Worm (Caenorhabditis elegans) whole organism, L1 larva: ENCODE data around the gene mca-3.

Experiments
- C04F5.9 ChIP-seq: sonication (generic microtip); optimal IDR thresholded peaks from 2 replicates; lab custom pipeline; 2016; ENCODE audit warnings: missing genetic modification characterization, missing compliant biosample characterization
- F16B12.6 ChIP-seq: fragments of 150-350 bp; optimal IDR thresholded peaks from 2 replicates; lab custom pipeline; 2014; ENCODE audit warnings: missing biosample characterization, missing genetic modification characterization
- aha-1 ChIP-seq: fragments of 150-350 bp; optimal IDR thresholded peaks from 2 replicates; lab custom pipeline; 2014; ENCODE audit warnings: missing biosample characterization, missing genetic modification characterization
- alr-1 ChIP-seq: fragments of 200-800 bp; sonication (Bioruptor generic); optimal IDR thresholded peaks from 2 replicates; lab custom pipeline; 2018; ENCODE audit warnings: borderline replicate concordance, mild to moderate bottlenecking, missing genetic modification characterization, missing compliant biosample characterization
- aly-2 ChIP-seq: fragments of 150-350 bp; optimal IDR thresholded peaks from 2 replicates; lab custom pipeline; 2014; ENCODE audit warnings: missing biosample characterization, missing genetic modification characterization
- blmp-1 ChIP-seq: fragments of 150-350 bp; optimal IDR thresholded peaks from 2 replicates; lab custom pipeline; 2014; ENCODE audit warnings: missing biosample characterization, missing genetic modification characterization
- ceh-8 ChIP-seq: fragments of 200-800 bp; sonication (Bioruptor generic); optimal IDR thresholded peaks from 2 replicates; lab custom pipeline; 2018; ENCODE audit warnings: mild to moderate bottlenecking, missing genetic modification characterization, moderate library complexity, missing compliant biosample characterization
- ceh-88 ChIP-seq: fragments of 200-800 bp; sonication (Bioruptor generic); IDR thresholded peaks from 2 replicates; pipeline ENCODE4 v1.3.6; 2022; ENCODE audit warnings: missing genetic modification characterization, missing compliant biosample characterization
- ceh-90 ChIP-seq: sonication (generic microtip); optimal IDR thresholded peaks from 2 replicates; lab custom pipeline; 2016; ENCODE audit warnings: missing genetic modification characterization, missing compliant biosample characterization
- ces-1 ChIP-seq: fragments of 150-350 bp; optimal IDR thresholded peaks from 2 replicates; lab custom pipeline; 2014; ENCODE audit warnings: missing biosample characterization, missing genetic modification reagents, missing genetic modification characterization
- dpl-1 ChIP-seq, 3 experiments: fragments of 150-350 bp in 2 of 3; sonication (generic microtip) in 1 of 3; optimal IDR thresholded peaks; 2 replicates each; lab custom pipeline; 2014 to 2017; ENCODE audit warnings: missing biosample characterization in 3 of 3, missing genetic modification characterization in 3 of 3, missing genetic modification reagents in 3 of 3
- dsc-1 ChIP-seq: sonication (generic microtip); optimal IDR thresholded peaks from 2 replicates; lab custom pipeline; 2016; ENCODE audit warnings: mild to moderate bottlenecking, missing genetic modification characterization, missing compliant biosample characterization
- efl-1 ChIP-seq, 4 experiments: fragments of 150-350 bp; optimal IDR thresholded peaks in 3 of 4; peaks in 1 of 4; 1 replicate in 1 of 4; 2 replicates in 3 of 4; lab custom pipeline; 2014; ENCODE audit warnings: missing biosample characterization in 2 of 4, missing genetic modification characterization in 2 of 4, missing genetic modification reagents in 2 of 4
- efl-3 ChIP-seq: fragments of 200-800 bp; sonication (Bioruptor generic); optimal IDR thresholded peaks from 2 replicates; lab custom pipeline; 2018; ENCODE audit warnings: mild to moderate bottlenecking, missing genetic modification characterization, missing compliant biosample characterization
- egl-13 ChIP-seq: sonication (generic microtip); optimal IDR thresholded peaks from 2 replicates; lab custom pipeline; 2016; ENCODE audit warnings: missing genotype, missing genetic modification reagents, missing genetic modification characterization, missing compliant biosample characterization
- ets-5 ChIP-seq: fragments of 200-800 bp; sonication (Bioruptor generic); IDR thresholded peaks from 2 replicates; pipeline ENCODE4 v1.3.6; 2022; ENCODE audit warnings: missing genetic modification characterization, missing compliant biosample characterization
- fos-1 ChIP-seq: fragments of 150-350 bp; optimal IDR thresholded peaks from 2 replicates; lab custom pipeline; 2014; ENCODE audit warnings: missing biosample characterization, missing genetic modification characterization
- grh-1 ChIP-seq: fragments of 200-800 bp; sonication (Bioruptor generic); IDR thresholded peaks from 2 replicates; pipeline ENCODE4 v1.3.6; 2022; ENCODE audit warnings: missing genetic modification reagents, missing genetic modification characterization, missing compliant biosample characterization
- hlh-4 ChIP-seq: sonication (generic microtip); optimal IDR thresholded peaks from 2 replicates; lab custom pipeline; 2016; ENCODE audit warnings: mild to moderate bottlenecking, missing genetic modification characterization, missing compliant biosample characterization
- isw-1 ChIP-seq: fragments of 200-800 bp; sonication (Bioruptor generic); IDR thresholded peaks from 2 replicates; pipeline ENCODE4 v1.3.6; 2022; ENCODE audit warnings: missing genetic modification characterization, missing compliant biosample characterization
- lin-14 ChIP-seq: fragments of 200-800 bp; sonication (Bioruptor generic); optimal IDR thresholded peaks from 2 replicates; lab custom pipeline; 2018; ENCODE audit warnings: mild to moderate bottlenecking, missing genetic modification characterization, moderate library complexity, missing compliant biosample characterization
- lin-15B ChIP-seq: fragments of 150-350 bp; sonication (generic microtip); optimal IDR thresholded peaks from 3 replicates; lab custom pipeline; 2014; ENCODE audit warnings: missing biosample characterization, missing genetic modification characterization
- lin-35 ChIP-seq, 2 experiments: fragments of 150-350 bp; optimal IDR thresholded peaks; 2 replicates each; lab custom pipeline; 2014; ENCODE audit warnings: missing biosample characterization in 2 of 2, missing genetic modification characterization in 2 of 2, missing genetic modification reagents in 2 of 2
- lin-39 ChIP-seq: fragments of 150-350 bp; optimal IDR thresholded peaks from 2 replicates; lab custom pipeline; 2014; ENCODE audit warnings: missing biosample characterization, missing genetic modification reagents, missing genetic modification characterization
- lsy-2 ChIP-seq, 2 experiments: fragments of 150-350 bp; optimal IDR thresholded peaks; 2 replicates each; lab custom pipeline; 2014; ENCODE audit warnings: missing biosample characterization in 2 of 2, missing genetic modification characterization in 2 of 2
- mdl-1 ChIP-seq, 2 experiments: fragments of 150-350 bp; optimal IDR thresholded peaks; 2 replicates each; lab custom pipeline; 2014 to 2017; ENCODE audit warnings: missing biosample characterization in 2 of 2, missing genetic modification characterization in 2 of 2, inconsistent platforms in 1 of 2
- nhr-11 ChIP-seq: fragments of 150-350 bp; optimal IDR thresholded peaks from 2 replicates; lab custom pipeline; 2014; ENCODE audit warnings: missing biosample characterization, missing genetic modification characterization
- nhr-12 ChIP-seq: sonication (generic microtip); optimal IDR thresholded peaks from 2 replicates; lab custom pipeline; 2017; ENCODE audit warnings: missing biosample characterization, missing genetic modification characterization
- nhr-20 ChIP-seq: sonication (generic microtip); optimal IDR thresholded peaks from 2 replicates; lab custom pipeline; 2016; ENCODE audit warnings: mild to moderate bottlenecking, missing genetic modification characterization, missing compliant biosample characterization
- nhr-28 ChIP-seq: fragments of 150-350 bp; optimal IDR thresholded peaks from 2 replicates; lab custom pipeline; 2014; ENCODE audit warnings: missing biosample characterization, missing genetic modification characterization
- nhr-47 ChIP-seq: sonication (generic microtip); optimal IDR thresholded peaks from 2 replicates; lab custom pipeline; 2016; ENCODE audit warnings: mild to moderate bottlenecking, missing genetic modification characterization, moderate library complexity, missing compliant biosample characterization
- nhr-71 ChIP-seq: sonication (generic microtip); optimal IDR thresholded peaks from 2 replicates; lab custom pipeline; 2016; ENCODE audit warnings: mild to moderate bottlenecking, missing genetic modification characterization, moderate library complexity, missing compliant biosample characterization
- nhr-76 ChIP-seq: sonication (generic microtip); optimal IDR thresholded peaks from 2 replicates; lab custom pipeline; 2017; ENCODE audit warnings: missing biosample characterization, missing genetic modification characterization
- nhr-77 ChIP-seq: fragments of 150-350 bp; optimal IDR thresholded peaks from 2 replicates; lab custom pipeline; 2014; ENCODE audit warnings: missing biosample characterization, missing genetic modification characterization
- nhr-85 ChIP-seq: sonication (generic microtip); peaks from one replicate; lab custom pipeline; 2016; ENCODE audit warnings: missing genetic modification characterization, inconsistent platforms, missing compliant biosample characterization
- nhr-90 ChIP-seq: sonication (generic microtip); optimal IDR thresholded peaks from 2 replicates; lab custom pipeline; 2016; ENCODE audit warnings: mild to moderate bottlenecking, missing genetic modification characterization, missing compliant biosample characterization; ENCODE audit not compliant: poor library complexity
- pag-3 ChIP-seq: sonication (generic microtip); optimal IDR thresholded peaks from 2 replicates; lab custom pipeline; 2017; ENCODE audit warnings: missing genetic modification characterization, mild to moderate bottlenecking, missing compliant biosample characterization, antibody characterized with exemption, borderline replicate concordance; ENCODE audit not compliant: insufficient read depth
- pax-3 ChIP-seq: fragments of 200-800 bp; sonication (Bioruptor generic); optimal IDR thresholded peaks from 2 replicates; lab custom pipeline; 2018; ENCODE audit warnings: mild to moderate bottlenecking, missing genetic modification characterization, moderate library complexity, missing compliant biosample characterization
- skn-1 ChIP-seq: fragments of 150-350 bp; optimal IDR thresholded peaks from 2 replicates; lab custom pipeline; 2014; ENCODE audit warnings: missing biosample characterization, missing genetic modification characterization
- snpc-4 ChIP-seq: fragments of 150-350 bp; optimal IDR thresholded peaks from 2 replicates; lab custom pipeline; 2014; ENCODE audit warnings: missing biosample characterization, missing genetic modification characterization
- snu-23 ChIP-seq: sonication (generic microtip); optimal IDR thresholded peaks from 2 replicates; lab custom pipeline; 2016; ENCODE audit warnings: missing genetic modification characterization, missing compliant biosample characterization
- sptf-1 ChIP-seq: fragments of 150-350 bp; optimal IDR thresholded peaks from 2 replicates; lab custom pipeline; 2014; ENCODE audit warnings: missing biosample characterization, missing genetic modification characterization
- swsn-7 ChIP-seq: sonication (generic microtip); optimal IDR thresholded peaks from 2 replicates; lab custom pipeline; 2016; ENCODE audit warnings: missing genetic modification characterization, missing compliant biosample characterization
- tbx-2 ChIP-seq: sonication (generic microtip); optimal IDR thresholded peaks from 2 replicates; lab custom pipeline; 2016; ENCODE audit warnings: missing genetic modification characterization, missing compliant biosample characterization
- tlp-1 ChIP-seq: fragments of 150-350 bp; optimal IDR thresholded peaks from 2 replicates; lab custom pipeline; 2014; ENCODE audit warnings: missing biosample characterization, missing genetic modification characterization
- unc-30 ChIP-seq: sonication (generic microtip); optimal IDR thresholded peaks from 2 replicates; lab custom pipeline; 2017; ENCODE audit warnings: missing biosample characterization, missing genetic modification characterization
- unc-62 ChIP-seq: fragments of 150-350 bp; optimal IDR thresholded peaks from 2 replicates; lab custom pipeline; 2014; ENCODE audit warnings: missing biosample characterization, missing genetic modification reagents, missing genetic modification characterization
- unc-86 ChIP-seq: sonication (generic microtip); optimal IDR thresholded peaks from 2 replicates; lab custom pipeline; 2016; ENCODE audit warnings: missing genetic modification characterization, missing compliant biosample characterization
- zip-4 ChIP-seq: fragments of 200-800 bp; sonication (Bioruptor generic); optimal IDR thresholded peaks from 2 replicates; lab custom pipeline; 2018; ENCODE audit warnings: mild to moderate bottlenecking, missing genetic modification characterization, moderate library complexity, missing compliant biosample characterization

mca-3 gene

DNA sequence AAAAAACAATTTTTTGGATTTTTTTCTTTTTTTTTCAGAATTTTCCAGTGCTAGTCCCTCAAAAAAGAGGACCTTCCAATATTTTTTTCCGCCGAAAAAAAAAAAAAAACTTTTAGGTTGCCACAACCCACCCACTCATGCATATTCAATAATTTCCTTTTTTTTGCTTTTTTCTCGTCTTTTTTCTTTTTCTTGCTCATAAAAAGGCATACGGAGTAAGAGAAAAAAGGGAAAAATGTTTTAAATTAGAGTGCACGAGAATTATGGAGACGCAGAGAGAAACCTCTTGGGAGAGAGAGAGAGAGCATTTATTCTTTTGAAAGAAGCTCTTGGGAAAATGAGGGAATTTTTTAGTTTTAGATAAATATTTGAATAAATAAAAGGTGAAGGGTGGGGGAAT, 5.0 kb downstream of the mca-3 start:
- no peak for TF ChIP-seq tbx-2 (tag; lab: Kevin White, UChicago)
- TF ChIP-seq ets-5 (GFP tag; lab: Robert Waterston, UW) = no peak
- no peak for TF ChIP-seq tlp-1 (tag; lab: Kevin White, UChicago)
- no peak for TF ChIP-seq sptf-1 (tag; lab: Kevin White, UChicago)
- no peak for TF ChIP-seq aha-1 (tag; lab: Kevin White, UChicago)
- TF ChIP-seq grh-1 (GFP tag; lab: Robert Waterston, UW) = no peak
- TF ChIP-seq lin-15B (tag; lab: Kevin White, UChicago) = no peak
- no peak for TF ChIP-seq unc-30 (tag; lab: Kevin White, UChicago)
- TF ChIP-seq hlh-4 (tag; lab: Kevin White, UChicago) = no peak
- TF ChIP-seq swsn-7 (tag; lab: Kevin White, UChicago) = no peak
- no peak for TF ChIP-seq nhr-28 (tag; lab: Kevin White, UChicago)
- no peak for TF ChIP-seq nhr-85 (tag; lab: Kevin White, UChicago)
- no peak for TF ChIP-seq snpc-4 (tag; lab: Kevin White, UChicago)
- no peak for TF ChIP-seq C04F5.9 (tag; lab: Kevin White, UChicago)
- no peak for TF ChIP-seq aly-2 (tag; lab: Kevin White, UChicago)
- TF ChIP-seq egl-13 = no peak
- no peak for TF ChIP-seq mdl-1 (tag; optimal IDR thresholded peaks at IDR 0.05; lab: Kevin White, UChicago)
- peak; percentile 3 to 10 for TF ChIP-seq efl-1 (optimal IDR thresholded peaks at IDR 0.05; lab: Kevin White, UChicago)
- no peak for TF ChIP-seq efl-1 (GFP tag; optimal IDR thresholded peaks at IDR 0.05 in 1 of 2; lab: Kevin White, UChicago)
- TF ChIP-seq efl-3 (GFP tag; lab: Kevin White, UChicago) = no peak
- peak; percentile 26 for TF ChIP-seq nhr-71 (tag; lab: Kevin White, UChicago)
- no peak for TF ChIP-seq ceh-90
- TF ChIP-seq lsy-2 (tag; optimal IDR thresholded peaks at IDR 0.05; lab: Kevin White, UChicago) = peak in 1 of 2 experiments; percentile 1
- TF ChIP-seq skn-1 (tag; lab: Kevin White, UChicago) = no peak
- TF ChIP-seq lin-39 = no peak
- TF ChIP-seq F16B12.6 (tag; lab: Kevin White, UChicago) = no peak
- TF ChIP-seq nhr-12 (tag; lab: Kevin White, UChicago) = no peak
- no peak for TF ChIP-seq nhr-76 (tag; lab: Kevin White, UChicago)
- no peak for TF ChIP-seq alr-1 (tag; lab: Kevin White, UChicago)
- TF ChIP-seq nhr-77 (tag; lab: Kevin White, UChicago) = no peak
- TF ChIP-seq blmp-1 (tag; lab: Kevin White, UChicago) = no peak
- peak; percentile 73 for TF ChIP-seq lin-14 (GFP tag; lab: Kevin White, UChicago)
- TF ChIP-seq nhr-20 (tag; lab: Kevin White, UChicago) = no peak
- no peak for TF ChIP-seq ces-1 (GFP tag; lab: Kevin White, UChicago)
- no peak for TF ChIP-seq ceh-8 (GFP tag; lab: Kevin White, UChicago)
- no peak for TF ChIP-seq dsc-1
- no peak for TF ChIP-seq nhr-47
- TF ChIP-seq pag-3 (tag; lab: Kevin White, UChicago) = no peak
- peak; percentile 26 for TF ChIP-seq unc-86 (tag; lab: Kevin White, UChicago)
- TF ChIP-seq zip-4 (GFP tag; lab: Kevin White, UChicago) = no peak
- no peak for TF ChIP-seq ceh-88 (GFP tag; lab: Robert Waterston, UW)
- no peak for TF ChIP-seq snu-23 (GFP tag; lab: Kevin White, UChicago)
- TF ChIP-seq, all 84 proteins: peak for 5

DNA sequence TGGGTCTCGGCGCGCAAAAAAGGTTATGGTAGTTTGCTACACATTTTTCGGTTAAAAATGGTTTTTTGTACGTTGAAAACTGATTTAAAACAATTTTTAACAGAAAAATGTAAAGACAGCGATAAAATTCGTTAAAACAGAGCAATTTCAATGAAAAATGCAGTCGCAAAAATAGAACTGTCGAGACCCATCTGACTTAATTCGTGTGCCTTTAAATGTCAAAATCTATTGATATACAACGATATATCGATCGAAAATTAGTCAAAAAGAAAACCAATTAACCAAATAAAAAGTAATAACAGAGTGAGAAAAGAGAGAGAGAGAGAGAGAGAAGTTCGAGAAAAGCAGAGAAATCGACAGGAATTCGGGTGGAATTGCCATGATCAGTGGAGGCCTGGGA, 11.9 kb downstream of the mca-3 start:
- TF ChIP-seq isw-1 (no peak), lin-15B (tag; lab: Kevin White, UChicago) (no peak), tbx-2 (tag; lab: Kevin White, UChicago) (no peak), nhr-11 (tag; lab: Kevin White, UChicago) (no peak), dsc-1 (no peak), dpl-1 (GFP tag; optimal IDR thresholded peaks at IDR 0.05; lab: Kevin White, UChicago) (no peak), nhr-90 (tag; lab: Kevin White, UChicago) (no peak), pax-3 (tag; lab: Kevin White, UChicago) (no peak), fos-1 (tag; lab: Kevin White, UChicago) (no peak), ets-5 (GFP tag; lab: Robert Waterston, UW) (no peak), unc-62 (no peak), nhr-85 (tag; lab: Kevin White, UChicago) (no peak), lin-35 (GFP tag; optimal IDR thresholded peaks at IDR 0.05; lab: Kevin White, UChicago) (no peak)
